Worm (Caenorhabditis elegans): ENCODE data around the gene C02E7.8.
A peak's percentile ranks its signal among the peaks of the same experiment; 100 is the strongest.

The C02E7.8 gene

DNA sequence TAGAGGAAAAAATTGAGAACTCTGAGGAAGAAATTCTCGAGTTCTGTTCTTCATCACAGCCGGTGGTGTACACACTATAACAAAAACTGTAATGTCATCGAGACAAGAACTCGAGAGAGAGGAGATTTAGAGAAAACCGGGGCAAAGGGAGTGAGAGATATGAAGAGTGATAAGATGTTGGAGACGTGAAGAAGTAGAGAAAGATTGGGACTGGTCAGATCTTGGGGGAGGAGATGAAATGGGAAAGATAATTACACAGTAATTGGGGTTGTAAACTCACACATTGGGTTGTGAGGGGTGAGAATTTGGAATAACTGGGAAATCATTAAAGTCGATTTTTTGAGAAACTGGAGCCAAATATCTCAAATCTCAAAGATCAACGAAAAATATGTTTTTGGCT is 45.2 kb upstream of the C02E7.8 start:
- TF ChIP-seq nhr-28 (tag; optimal IDR thresholded peaks at IDR 0.05), result peak; percentile 24
- no peak for TF ChIP-seq zfp-3 (GFP tag; conservative IDR thresholded peaks at IDR 0.05)

DNA sequence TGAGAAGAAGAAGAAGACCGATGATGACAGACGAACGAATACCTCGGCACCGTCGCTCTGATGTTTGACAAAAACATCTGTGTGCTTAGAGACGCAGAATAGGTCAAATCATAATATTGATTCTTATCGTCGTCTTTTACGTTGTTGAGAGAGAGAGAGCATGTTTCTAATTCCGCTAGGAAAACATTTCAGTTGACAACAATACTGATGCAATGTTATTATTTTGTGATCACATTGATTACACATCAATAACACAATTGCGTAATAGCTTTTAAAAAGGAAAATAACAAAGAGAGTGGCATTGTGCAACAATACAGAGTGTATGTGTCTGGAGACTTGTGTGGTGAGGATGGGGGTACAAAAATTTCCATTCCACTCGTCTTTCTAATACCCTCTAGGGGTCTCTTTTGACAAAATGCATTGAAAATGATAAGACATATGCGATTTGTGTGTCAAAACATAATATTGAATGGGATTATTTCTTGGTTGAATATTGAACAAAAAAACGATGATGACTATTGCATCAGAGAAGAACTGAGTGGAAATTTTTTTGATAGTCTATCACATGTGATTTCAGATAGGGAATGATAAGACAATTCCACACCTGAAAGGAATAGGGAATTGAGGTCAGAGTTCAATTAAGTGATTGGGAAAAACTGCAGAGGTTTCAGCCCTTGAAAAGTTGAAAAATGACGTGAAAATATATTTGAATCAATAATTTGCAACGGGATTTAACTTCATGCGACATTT is 44.3 kb upstream of the C02E7.8 start:
- TF ChIP-seq nhr-77 (tag; optimal IDR thresholded peaks at IDR 0.05) (peak; percentile 29), ceh-44 (GFP tag; IDR thresholded peaks at IDR 0.05) (no peak), mep-1 (tag; optimal IDR thresholded peaks at IDR 0.05) (peak; percentile 10), nhr-6 (tag; optimal IDR thresholded peaks at IDR 0.05) (peak; percentile 58), lsy-2 (tag; optimal IDR thresholded peaks at IDR 0.05) (peak in 1 of 2 experiments; percentile 18), zip-11 (GFP tag; IDR thresholded peaks at IDR 0.05) (no peak), daf-16 (GFP tag; optimal IDR thresholded peaks at IDR 0.05) (peak in 1 of 2 experiments; percentile 88), daf-16 (tag; optimal IDR thresholded peaks at IDR 0.05) (peak; percentile 94), pqm-1 (tag; optimal IDR thresholded peaks at IDR 0.05) (peak; percentile 84), mxl-3 (GFP tag; optimal IDR thresholded peaks at IDR 0.05) (no peak), hlh-11 (tag; optimal IDR thresholded peaks at IDR 0.05) (peak; percentile 33), F37D6.2 (tag; optimal IDR thresholded peaks at IDR 0.05) (no peak), nhr-28 (tag; optimal IDR thresholded peaks at IDR 0.05) (peak; percentile 18), cey-2 (tag; optimal IDR thresholded peaks at IDR 0.05; ENCODE audit: borderline replicate concordance, insufficient read depth) (peak; percentile 36), zag-1 (tag; optimal IDR thresholded peaks at IDR 0.05) (no peak), nhr-41 (GFP tag; IDR thresholded peaks at IDR 0.05) (peak; percentile 70; the same call in 1 of the 2 replicates), pha-4 (GFP tag; IDR thresholded peaks at IDR 0.05) (no peak), pha-4 (tag; optimal IDR thresholded peaks at IDR 0.05) (peak; percentile 75), T20F7.1 (GFP tag; optimal IDR thresholded peaks at IDR 0.05) (peak; percentile 26), mes-2 (tag; optimal IDR thresholded peaks at IDR 0.05; ENCODE audit: poor library complexity, severe bottlenecking) (peak; percentile 42), dmd-6 (GFP tag; IDR thresholded peaks at IDR 0.05) (peak; percentile 34; the same call in 1 of the 2 replicates)

- peak; percentile 0 for TF ChIP-seq rbr-2 (tag; optimal IDR thresholded peaks at IDR 0.05)
- peak; percentile 63 for TF ChIP-seq set-16 (GFP tag; IDR thresholded peaks at IDR 0.05)
- TF ChIP-seq lin-39 (tag; optimal IDR thresholded peaks at IDR 0.05), result no peak
- peak; percentile 31; the same call in 1 of the 2 replicates for TF ChIP-seq egl-43 (GFP tag; IDR thresholded peaks at IDR 0.05)
- no peak for TF ChIP-seq lin-29 (GFP tag; IDR thresholded peaks at IDR 0.05)
- no peak for TF ChIP-seq nhr-6 (tag; optimal IDR thresholded peaks at IDR 0.05)
- peak; percentile 49; the same call in 1 of the 2 replicates for TF ChIP-seq dmd-8 (GFP tag; IDR thresholded peaks at IDR 0.05)
These were observed 43.5 kb upstream of the C02E7.8 start for ce11 chrV:4964020-4964635.

- peak; percentile 36; the same call in 1 of the 2 replicates for TF ChIP-seq lin-38 (GFP tag; IDR thresholded peaks at IDR 0.05)
- peak; percentile 76 for TF ChIP-seq F49E8.2 (tag; optimal IDR thresholded peaks at IDR 0.05; ENCODE audit: borderline replicate concordance)
- no peak for TF ChIP-seq ceh-44 (GFP tag; IDR thresholded peaks at IDR 0.05)
- TF ChIP-seq tag-97 (GFP tag; IDR thresholded peaks at IDR 0.05), result no peak
- no peak for TF ChIP-seq F26F4.8 (GFP tag; conservative IDR thresholded peaks at IDR 0.05)
- TF ChIP-seq mes-2 (tag; optimal IDR thresholded peaks at IDR 0.05; ENCODE audit: poor library complexity, severe bottlenecking), result no peak
- no peak for TF ChIP-seq nhr-41 (GFP tag; IDR thresholded peaks at IDR 0.05)
- no peak for TF ChIP-seq dmd-8 (GFP tag; IDR thresholded peaks at IDR 0.05)
These were observed 43.0 kb upstream of the C02E7.8 start for ce11 chrV:4963606-4964005.

Data from whole organism, L4 larva.